Worm (Caenorhabditis elegans) whole organism, L3 larva: ENCODE results near the gene try-3.

ENCODE experiments used
- R02D3.7 ChIP-seq: fragments of 150-350 bp; optimal IDR thresholded peaks from 2 replicates; lab custom pipeline; 2014; ENCODE audit warnings: missing biosample characterization, missing genetic modification characterization
- aly-2 ChIP-seq: fragments of 150-350 bp; optimal IDR thresholded peaks from 2 replicates; lab custom pipeline; 2014; ENCODE audit warnings: missing biosample characterization, missing genetic modification characterization
- ceh-16 ChIP-seq: sonication (generic microtip); optimal IDR thresholded peaks from 2 replicates; lab custom pipeline; 2017; ENCODE audit warnings: missing biosample characterization, missing genetic modification characterization
- ceh-28 ChIP-seq: fragments of 150-350 bp; optimal IDR thresholded peaks from 2 replicates; lab custom pipeline; 2014; ENCODE audit warnings: missing biosample characterization, missing genetic modification reagents, missing genetic modification characterization
- ceh-82 ChIP-seq: fragments of 150-350 bp; optimal IDR thresholded peaks from 2 replicates; lab custom pipeline; 2014; ENCODE audit warnings: missing biosample characterization, missing genetic modification characterization
- ceh-9 ChIP-seq: sonication (generic microtip); optimal IDR thresholded peaks from 2 replicates; lab custom pipeline; 2018; ENCODE audit warnings: missing biosample characterization, missing genetic modification characterization
- daf-12 ChIP-seq: fragments of 150-350 bp; optimal IDR thresholded peaks from 2 replicates; lab custom pipeline; 2014; ENCODE audit warnings: missing biosample characterization, missing genetic modification reagents, missing genetic modification characterization
- egl-27 ChIP-seq: sonication (generic microtip); optimal IDR thresholded peaks from 4 replicates; lab custom pipeline; 2017; ENCODE audit warnings: missing biosample characterization, missing genetic modification reagents, missing genetic modification characterization
- egl-5 ChIP-seq: fragments of 150-350 bp; optimal IDR thresholded peaks from 2 replicates; lab custom pipeline; 2017; ENCODE audit warnings: missing biosample characterization, missing genetic modification reagents, missing genetic modification characterization, inconsistent platforms
- elt-1 ChIP-seq: fragments of 150-350 bp; optimal IDR thresholded peaks from 2 replicates; lab custom pipeline; 2014; ENCODE audit warnings: missing biosample characterization, missing genetic modification characterization
- elt-2 ChIP-seq: sonication (generic microtip); optimal IDR thresholded peaks from 2 replicates; lab custom pipeline; 2016; ENCODE audit warnings: missing genetic modification reagents, mild to moderate bottlenecking, missing genetic modification characterization, missing compliant biosample characterization
- eor-1 ChIP-seq, 2 experiments: fragments of 150-350 bp; optimal IDR thresholded peaks; 2 replicates each; lab custom pipeline; 2014 to 2018; ENCODE audit warnings: missing biosample characterization in 2 of 2, missing genetic modification characterization in 2 of 2
- fkh-10 ChIP-seq: sonication (generic microtip); optimal IDR thresholded peaks from 2 replicates; lab custom pipeline; 2017; ENCODE audit warnings: missing biosample characterization, missing genetic modification reagents, missing genetic modification characterization
- fkh-2 ChIP-seq: fragments of 150-350 bp; optimal IDR thresholded peaks from 2 replicates; lab custom pipeline; 2014; ENCODE audit warnings: missing biosample characterization, missing genetic modification reagents, missing genetic modification characterization
- fos-1 ChIP-seq: fragments of 150-350 bp; optimal IDR thresholded peaks from 2 replicates; lab custom pipeline; 2014; ENCODE audit warnings: missing biosample characterization, missing genetic modification characterization
- hmg-11 ChIP-seq: sonication (generic microtip); optimal IDR thresholded peaks from 2 replicates; lab custom pipeline; 2016; ENCODE audit warnings: missing genetic modification characterization, missing compliant biosample characterization
- jun-1 ChIP-seq: fragments of 150-350 bp; optimal IDR thresholded peaks from 2 replicates; lab custom pipeline; 2014; ENCODE audit warnings: missing biosample characterization, missing genetic modification reagents, missing genetic modification characterization
- lin-15B ChIP-seq: fragments of 150-350 bp; optimal IDR thresholded peaks from 2 replicates; lab custom pipeline; 2014; ENCODE audit warnings: missing biosample characterization, missing genetic modification characterization
- lin-39 ChIP-seq: fragments of 150-350 bp; optimal IDR thresholded peaks from 2 replicates; lab custom pipeline; 2018; ENCODE audit warnings: missing biosample characterization, missing genetic modification reagents, missing genetic modification characterization
- lsy-12 ChIP-seq: sonication (generic microtip); optimal IDR thresholded peaks from 2 replicates; lab custom pipeline; 2016; ENCODE audit warnings: mild to moderate bottlenecking, missing genetic modification characterization, missing compliant biosample characterization
- mdl-1 ChIP-seq: fragments of 150-350 bp; optimal IDR thresholded peaks from 2 replicates; lab custom pipeline; 2014; ENCODE audit warnings: missing biosample characterization, missing genetic modification characterization
- mml-1 ChIP-seq: fragments of 150-350 bp; sonication (generic microtip); optimal IDR thresholded peaks from 3 replicates; lab custom pipeline; 2014; ENCODE audit warnings: missing biosample characterization, missing genetic modification characterization
- nfya-1 ChIP-seq: sonication (generic microtip); optimal IDR thresholded peaks from 2 replicates; lab custom pipeline; 2017; ENCODE audit warnings: missing genetic modification characterization, mild to moderate bottlenecking, missing compliant biosample characterization, antibody characterized with exemption, moderate library complexity; ENCODE audit not compliant: insufficient read depth
- nhr-11 ChIP-seq: fragments of 150-350 bp; optimal IDR thresholded peaks from 2 replicates; lab custom pipeline; 2014; ENCODE audit warnings: missing biosample characterization, missing genetic modification characterization
- nhr-12 ChIP-seq: fragments of 150-350 bp; optimal IDR thresholded peaks from 2 replicates; lab custom pipeline; 2014; ENCODE audit warnings: missing biosample characterization, missing genetic modification characterization
- nhr-23 ChIP-seq: fragments of 150-350 bp; optimal IDR thresholded peaks from 2 replicates; lab custom pipeline; 2014; ENCODE audit warnings: missing biosample characterization, missing genetic modification reagents, missing genetic modification characterization
- nhr-237 ChIP-seq: fragments of 150-350 bp; optimal IDR thresholded peaks from 2 replicates; lab custom pipeline; 2014; ENCODE audit warnings: missing biosample characterization, missing genetic modification characterization
- nhr-25 ChIP-seq: sonication (generic microtip); optimal IDR thresholded peaks from 2 replicates; lab custom pipeline; 2017; ENCODE audit warnings: missing biosample characterization, missing genetic modification characterization
- nhr-28 ChIP-seq: fragments of 150-350 bp; optimal IDR thresholded peaks from 2 replicates; lab custom pipeline; 2014; ENCODE audit warnings: missing biosample characterization, missing genetic modification characterization
- nhr-43 ChIP-seq: sonication (generic microtip); optimal IDR thresholded peaks from 2 replicates; lab custom pipeline; 2016; ENCODE audit warnings: mild to moderate bottlenecking, missing genetic modification characterization, missing compliant biosample characterization; ENCODE audit not compliant: poor library complexity, severe bottlenecking
- nhr-76 ChIP-seq: fragments of 150-350 bp; sonication (generic microtip); optimal IDR thresholded peaks from 5 replicates; lab custom pipeline; 2014; ENCODE audit warnings: missing biosample characterization, missing genetic modification characterization
- nhr-77 ChIP-seq: fragments of 150-350 bp; optimal IDR thresholded peaks from 2 replicates; lab custom pipeline; 2014; ENCODE audit warnings: missing biosample characterization, missing genetic modification characterization
- pha-4 ChIP-seq: fragments of 150-350 bp; optimal IDR thresholded peaks from 2 replicates; lab custom pipeline; 2014; ENCODE audit warnings: missing biosample characterization, missing genetic modification reagents, missing genetic modification characterization
- pqm-1 ChIP-seq: fragments of 150-350 bp; optimal IDR thresholded peaks from 2 replicates; lab custom pipeline; 2017; ENCODE audit warnings: missing biosample characterization, missing genetic modification characterization, inconsistent platforms
- sea-2 ChIP-seq: fragments of 150-350 bp; sonication (generic microtip); optimal IDR thresholded peaks from 4 replicates; lab custom pipeline; 2014; ENCODE audit warnings: missing biosample characterization, missing genetic modification reagents, missing genetic modification characterization
- skn-1 ChIP-seq: fragments of 150-350 bp; optimal IDR thresholded peaks from 2 replicates; lab custom pipeline; 2014; ENCODE audit warnings: missing biosample characterization, missing genetic modification characterization
- snpc-4 ChIP-seq: fragments of 150-350 bp; optimal IDR thresholded peaks from 2 replicates; lab custom pipeline; 2014; ENCODE audit warnings: missing biosample characterization, missing genetic modification characterization
- unc-39 ChIP-seq: sonication (generic microtip); optimal IDR thresholded peaks from 4 replicates; lab custom pipeline; 2017; ENCODE audit warnings: missing biosample characterization, missing genetic modification characterization
- unc-62 ChIP-seq: fragments of 150-350 bp; sonication (generic microtip); optimal IDR thresholded peaks from 4 replicates; lab custom pipeline; 2014; ENCODE audit warnings: missing biosample characterization, missing genetic modification reagents, missing genetic modification characterization
- zag-1 ChIP-seq: fragments of 150-350 bp; optimal IDR thresholded peaks from 2 replicates; lab custom pipeline; 2014; ENCODE audit warnings: missing biosample characterization, missing genetic modification characterization
- ztf-11 ChIP-seq: fragments of 150-350 bp; optimal IDR thresholded peaks from 2 replicates; lab custom pipeline; 2014; ENCODE audit warnings: missing biosample characterization, missing genetic modification characterization
- ztf-4 ChIP-seq: fragments of 150-350 bp; optimal IDR thresholded peaks from 2 replicates; lab custom pipeline; 2014; ENCODE audit warnings: missing biosample characterization, missing genetic modification characterization

The try-3 gene

ce11 chrIV:6576728-6577101 lies 19.8 kb downstream of the try-3 start (continued):
- no peak for TF ChIP-seq nhr-28

ce11 chrIV:6577914-6578313 lies 21.0 kb downstream of the try-3 start, which contains the start of gene C43G2.3:
TSS of gene C43G2.3 (plus strand) at chrIV:6578214.
- TF ChIP-seq ceh-9 (tag; lab: Kevin White, UChicago) (no peak), pqm-1 (tag; lab: Kevin White, UChicago) (no peak), lin-39 (tag; lab: Kevin White, UChicago) (no peak), nhr-25 (tag; lab: Kevin White, UChicago) (no peak), sea-2 (GFP tag; lab: Kevin White, UChicago) (no peak), pha-4 (no peak), nfya-1 (tag; lab: Kevin White, UChicago) (no peak), hmg-11 (tag; lab: Kevin White, UChicago) (no peak), mml-1 (tag; lab: Kevin White, UChicago) (no peak), fkh-2 (tag; lab: Kevin White, UChicago) (no peak), zag-1 (no peak), lin-15B (tag; lab: Kevin White, UChicago) (no peak), aly-2 (tag; lab: Kevin White, UChicago) (no peak), nhr-12 (tag; lab: Kevin White, UChicago) (no peak), nhr-11 (tag; lab: Kevin White, UChicago) (no peak), nhr-77 (no peak), fos-1 (no peak), fkh-10 (no peak), elt-1 (no peak)

- TF ChIP-seq ztf-11 (tag; lab: Kevin White, UChicago) = no peak
- TF ChIP-seq nhr-11 (tag; lab: Kevin White, UChicago) = no peak
- no peak for TF ChIP-seq ceh-16 (tag; lab: Kevin White, UChicago)
These were observed 24.7 kb downstream of the try-3 start for ce11 chrIV:6581658-6582057.

ce11 chrIV:6582604-6583003 lies 25.6 kb downstream of the try-3 start, which contains the start of gene odr-8:
TSS of gene odr-8 (minus strand) at chrIV:6582704.
- no peak for TF ChIP-seq elt-1
- TF ChIP-seq nhr-43 (tag; lab: Kevin White, UChicago) = no peak
- TF ChIP-seq unc-62 = no peak
- no peak for TF ChIP-seq jun-1 (tag; lab: Kevin White, UChicago)
- no peak for TF ChIP-seq nhr-28
- TF ChIP-seq nhr-77 = no peak
- no peak for TF ChIP-seq pqm-1 (tag; lab: Kevin White, UChicago)
- no peak for TF ChIP-seq egl-5 (tag; lab: Kevin White, UChicago)
- TF ChIP-seq snpc-4 (tag; lab: Kevin White, UChicago) = no peak
- TF ChIP-seq fkh-10 = no peak
- TF ChIP-seq nhr-237 = no peak

- no peak for TF ChIP-seq eor-1 (tag; optimal IDR thresholded peaks at IDR 0.05; lab: Kevin White, UChicago)
- TF ChIP-seq nhr-25 (tag; lab: Kevin White, UChicago) = peak; percentile 89
- peak; percentile 68 for TF ChIP-seq R02D3.7 (tag; lab: Kevin White, UChicago)
- TF ChIP-seq elt-1 = no peak
- TF ChIP-seq nhr-12 (tag; lab: Kevin White, UChicago) = no peak
- TF ChIP-seq nhr-77 = no peak
- TF ChIP-seq ceh-82 (tag; lab: Kevin White, UChicago) = no peak
- peak; percentile 83 for TF ChIP-seq skn-1
- peak; percentile 86 for TF ChIP-seq nfya-1 (tag; lab: Kevin White, UChicago)
- peak; percentile 62 for TF ChIP-seq pqm-1 (tag; lab: Kevin White, UChicago)
- TF ChIP-seq egl-27 = no peak
- no peak for TF ChIP-seq aly-2 (tag; lab: Kevin White, UChicago)
- peak; percentile 85 for TF ChIP-seq nhr-23 (tag; lab: Kevin White, UChicago)
- peak; percentile 44 for TF ChIP-seq fkh-10
- TF ChIP-seq egl-5 (tag; lab: Kevin White, UChicago) = peak; percentile 71
- peak; percentile 97 for TF ChIP-seq pha-4
- peak; percentile 69 for TF ChIP-seq nhr-43 (tag; lab: Kevin White, UChicago)
- no peak for TF ChIP-seq nhr-28
- TF ChIP-seq lsy-12 (tag; lab: Kevin White, UChicago) = peak; percentile 27
- peak; percentile 94 for TF ChIP-seq lin-15B (tag; lab: Kevin White, UChicago)
- peak; percentile 82 for TF ChIP-seq snpc-4 (tag; lab: Kevin White, UChicago)
- no peak for TF ChIP-seq fkh-2 (tag; lab: Kevin White, UChicago)
- TF ChIP-seq daf-12 (tag; lab: Kevin White, UChicago) = no peak
- TF ChIP-seq ceh-28 (tag; lab: Kevin White, UChicago) = peak; percentile 18
- no peak for TF ChIP-seq unc-39 (tag; lab: Kevin White, UChicago)
- TF ChIP-seq nhr-11 (tag; lab: Kevin White, UChicago) = no peak
- peak; percentile 76 for TF ChIP-seq hmg-11 (tag; lab: Kevin White, UChicago)
- no peak for TF ChIP-seq ceh-16 (tag; lab: Kevin White, UChicago)
- TF ChIP-seq sea-2 (GFP tag; lab: Kevin White, UChicago) = no peak
- TF ChIP-seq jun-1 (tag; lab: Kevin White, UChicago) = peak; percentile 34
- TF ChIP-seq mdl-1 (tag; lab: Kevin White, UChicago) = no peak
- TF ChIP-seq elt-2 (tag; lab: Kevin White, UChicago) = peak; percentile 28
- peak; percentile 64 for TF ChIP-seq lin-39 (tag; lab: Kevin White, UChicago)
- TF ChIP-seq nhr-76 = no peak
- no peak for TF ChIP-seq ztf-4 (tag; lab: Kevin White, UChicago)
- TF ChIP-seq, all 47 proteins: peak for 18
These were observed 28.5 kb downstream of the try-3 start, which contains the start of the genes F38A5.2 and dnj-11 for ce11 chrIV:6585397-6585921. TSS of gene F38A5.2 (minus strand) at chrIV:6585400. TSS of gene dnj-11 (plus strand) at chrIV:6585871.
